Worm (Caenorhabditis elegans): ENCODE results near the gene his-17.

his-17 gene

ce11 chrV:8897942-8898419, at the start of gene his-17, which contains the start of gene his-18:
Gene his-17 (minus strand): TSS chrV:8897992.
Gene his-18 (plus strand): TSS chrV:8898228.
- TF ChIP-seq ceh-45 (GFP tag; IDR thresholded peaks at IDR 0.05), result peak; percentile 49; the same call in 1 of the 2 replicates

- TF ChIP-seq elt-4 (tag; optimal IDR thresholded peaks at IDR 0.05) (no peak), syd-9 (tag; optimal IDR thresholded peaks at IDR 0.05) (no peak), dve-1 (tag; optimal IDR thresholded peaks at IDR 0.05) (no peak), odd-2 (tag; optimal IDR thresholded peaks at IDR 0.05) (no peak), ceh-45 (GFP tag; IDR thresholded peaks at IDR 0.05) (no peak), C08G9.2 (tag; optimal IDR thresholded peaks at IDR 0.05) (no peak), ceh-9 (tag; optimal IDR thresholded peaks at IDR 0.05) (no peak), nfya-1 (tag; optimal IDR thresholded peaks at IDR 0.05) (no peak)
Observed at ce11 chrV:8947499-8947898, 49.7 kb upstream of the his-17 start, which contains the start of gene gck-1. Gene gck-1 (plus strand): TSS chrV:8947799.

ce11 chrV:8946142-8946541, 48.4 kb upstream of the his-17 start:
- TF ChIP-seq hlh-8 (tag; optimal IDR thresholded peaks at IDR 0.05) (no peak), ceh-9 (tag; optimal IDR thresholded peaks at IDR 0.05) (no peak), ceh-14 (tag; optimal IDR thresholded peaks at IDR 0.05) (no peak), ceh-2 (tag; optimal IDR thresholded peaks at IDR 0.05) (no peak), ref-2 (tag; optimal IDR thresholded peaks at IDR 0.05) (no peak), F13H6.1 (tag; optimal IDR thresholded peaks at IDR 0.05) (no peak), unc-42 (tag; optimal IDR thresholded peaks at IDR 0.05) (no peak), ceh-24 (tag; optimal IDR thresholded peaks at IDR 0.05) (no peak), sdc-2 (tag; optimal IDR thresholded peaks at IDR 0.05) (no peak), unc-86 (tag; optimal IDR thresholded peaks at IDR 0.05) (no peak), Y22D7AL.16 (tag; optimal IDR thresholded peaks at IDR 0.05) (no peak), dmd-4 (tag; optimal IDR thresholded peaks at IDR 0.05; ENCODE audit: borderline replicate concordance) (no peak), eyg-1 (tag; optimal IDR thresholded peaks at IDR 0.05) (no peak), fax-1 (tag; optimal IDR thresholded peaks at IDR 0.05) (no peak), fkh-10 (GFP tag; optimal IDR thresholded peaks at IDR 0.05) (no peak), madf-2 (tag; optimal IDR thresholded peaks at IDR 0.05) (no peak), K09A11.1 (tag; optimal IDR thresholded peaks at IDR 0.05; ENCODE audit: insufficient read depth) (no peak)

- TF ChIP-seq K09A11.1 (tag; optimal IDR thresholded peaks at IDR 0.05; ENCODE audit: insufficient read depth) (no peak), ceh-22 (tag; optimal IDR thresholded peaks at IDR 0.05) (no peak), ceh-31 (tag; optimal IDR thresholded peaks at IDR 0.05) (no peak), ceh-9 (tag; optimal IDR thresholded peaks at IDR 0.05) (no peak), F13H6.1 (tag; optimal IDR thresholded peaks at IDR 0.05) (no peak), ztf-16 (tag; optimal IDR thresholded peaks at IDR 0.05) (no peak), sdc-2 (tag; optimal IDR thresholded peaks at IDR 0.05) (no peak), che-1 (tag; optimal IDR thresholded peaks at IDR 0.05) (no peak), pha-2 (tag; optimal IDR thresholded peaks at IDR 0.05) (no peak), pros-1 (tag; optimal IDR thresholded peaks at IDR 0.05) (no peak), elt-4 (tag; optimal IDR thresholded peaks at IDR 0.05) (no peak), ref-2 (tag; optimal IDR thresholded peaks at IDR 0.05) (no peak), lim-6 (tag; optimal IDR thresholded peaks at IDR 0.05) (no peak), nfya-1 (tag; optimal IDR thresholded peaks at IDR 0.05) (no peak), dve-1 (tag; optimal IDR thresholded peaks at IDR 0.05) (no peak), zip-5 (tag; optimal IDR thresholded peaks at IDR 0.05) (no peak)
Observed at ce11 chrV:8944481-8944880, 46.7 kb upstream of the his-17 start.

ce11 chrV:8943963-8944362, 46.2 kb upstream of the his-17 start, which contains the start of gene T19A5.3:
Gene T19A5.3 (minus strand): TSS chrV:8944063.
- TF ChIP-seq ceh-31 (tag; optimal IDR thresholded peaks at IDR 0.05), result no peak
- TF ChIP-seq Y22D7AL.16 (tag; optimal IDR thresholded peaks at IDR 0.05), result no peak
- no peak for TF ChIP-seq mec-3 (tag; optimal IDR thresholded peaks at IDR 0.05; ENCODE audit: borderline replicate concordance)
- TF ChIP-seq lin-11 (tag; optimal IDR thresholded peaks at IDR 0.05), result no peak
- no peak for TF ChIP-seq madf-2 (tag; optimal IDR thresholded peaks at IDR 0.05)
- no peak for TF ChIP-seq elt-4 (tag; optimal IDR thresholded peaks at IDR 0.05)
- TF ChIP-seq fax-1 (tag; optimal IDR thresholded peaks at IDR 0.05), result no peak
- TF ChIP-seq ref-2 (tag; optimal IDR thresholded peaks at IDR 0.05), result no peak
- no peak for TF ChIP-seq sox-4 (tag; optimal IDR thresholded peaks at IDR 0.05)
- TF ChIP-seq elt-2 (tag; optimal IDR thresholded peaks at IDR 0.05), result no peak
- no peak for TF ChIP-seq ceh-6 (GFP tag; optimal IDR thresholded peaks at IDR 0.05)
- no peak for TF ChIP-seq ets-4 (tag; optimal IDR thresholded peaks at IDR 0.05)
- TF ChIP-seq sdc-2 (tag; optimal IDR thresholded peaks at IDR 0.05), result no peak
- no peak for TF ChIP-seq pros-1 (tag; optimal IDR thresholded peaks at IDR 0.05)
- TF ChIP-seq npax-4 (tag; optimal IDR thresholded peaks at IDR 0.05), result no peak
- no peak for TF ChIP-seq rnt-1 (tag; optimal IDR thresholded peaks at IDR 0.05)
- TF ChIP-seq pat-9 (tag; optimal IDR thresholded peaks at IDR 0.05), result no peak
